Worm (Caenorhabditis elegans): ENCODE data around the gene K04C2.3.

ce11 chrIII:6880797-6881196, 7.9 kb downstream of the K04C2.3 start, which contains the start of gene K04C2.7:
- TF ChIP-seq ztf-23 (GFP tag; IDR thresholded peaks at IDR 0.05) = no peak
- no peak for TF ChIP-seq ref-1 (GFP tag; conservative IDR thresholded peaks at IDR 0.05)
- TF ChIP-seq klf-2 (GFP tag; conservative IDR thresholded peaks at IDR 0.05) = no peak
- TF ChIP-seq ztf-29 (GFP tag; IDR thresholded peaks at IDR 0.05) = no peak
- no peak for TF ChIP-seq flt-1 (GFP tag; IDR thresholded peaks at IDR 0.05)
